Fruit fly (Drosophila melanogaster) whole organism, pupa: ENCODE measurements around the gene SA2.
"Not testable (repeated sequence)": the region's sequence is repeated elsewhere in the genome, so short reads cannot be mapped to it uniquely, and the experiment has no call there.

Source experiments
- CG10348 ChIP-seq: fragments of 200-800 bp; sonication (Bioruptor generic); IDR thresholded peaks from 2 replicates; pipeline ENCODE4 v1.3.6; 2022; ENCODE audit warnings: missing biosample characterization, missing genetic modification characterization
- CG12605 ChIP-seq: fragments of 200-800 bp; sonication (Bioruptor generic); IDR thresholded peaks from 2 replicates; pipeline ENCODE4 v1.3.6; 2022; ENCODE audit warnings: missing biosample characterization, missing genetic modification characterization
- CG13204 ChIP-seq: fragments of 200-800 bp; sonication (Bioruptor generic); optimal IDR thresholded peaks from 2 replicates; lab custom pipeline; 2018; ENCODE audit warnings: missing biosample characterization, mild to moderate bottlenecking, missing genetic modification characterization, moderate library complexity
- CG14655 ChIP-seq: fragments of 200-800 bp; sonication (Bioruptor generic); optimal IDR thresholded peaks from 3 replicates; lab custom pipeline; 2017; ENCODE audit warnings: mild to moderate bottlenecking, missing biosample characterization, missing genetic modification reagents, missing genetic modification characterization
- CG15710 ChIP-seq: fragments of 200-800 bp; sonication (Bioruptor generic); optimal IDR thresholded peaks from 2 replicates; lab custom pipeline; 2018; ENCODE audit warnings: missing biosample characterization, mild to moderate bottlenecking, missing genetic modification characterization, moderate library complexity
- CG17806 ChIP-seq: fragments of 200-800 bp; sonication (Bioruptor generic); optimal IDR thresholded peaks from 2 replicates; lab custom pipeline; 2018; ENCODE audit warnings: missing biosample characterization, mild to moderate bottlenecking, missing genetic modification characterization, moderate library complexity
- CG32121 ChIP-seq: fragments of 200-800 bp; sonication (Bioruptor generic); IDR thresholded peaks from 2 replicates; pipeline ENCODE4 v1.3.6; 2022; ENCODE audit warnings: missing biosample characterization, missing genetic modification characterization
- CG34367 ChIP-seq: fragments of 200-800 bp; sonication (Bioruptor generic); optimal IDR thresholded peaks from 2 replicates; lab custom pipeline; 2018; ENCODE audit warnings: missing biosample characterization, mild to moderate bottlenecking, missing genetic modification characterization
- CG4496 ChIP-seq: fragments of 200-800 bp; sonication (Bioruptor generic); IDR thresholded peaks from 3 replicates; pipeline ENCODE4 v1.3.6; 2022; ENCODE audit warnings: missing biosample characterization, missing genetic modification characterization
- CG8159 ChIP-seq: fragments of 200-800 bp; sonication (Bioruptor generic); optimal IDR thresholded peaks from 3 replicates; lab custom pipeline; 2018; ENCODE audit warnings: missing biosample characterization, mild to moderate bottlenecking, missing genetic modification characterization, moderate library complexity
- CG8301 ChIP-seq: fragments of 200-800 bp; sonication (Bioruptor generic); optimal IDR thresholded peaks from 2 replicates; lab custom pipeline; 2018; ENCODE audit warnings: missing biosample characterization, mild to moderate bottlenecking, missing genetic modification characterization
- CG9948 ChIP-seq: fragments of 200-800 bp; sonication (Bioruptor generic); optimal IDR thresholded peaks from 2 replicates; lab custom pipeline; 2018; ENCODE audit warnings: missing biosample characterization, mild to moderate bottlenecking, missing genetic modification characterization, moderate library complexity
- D1 ChIP-seq: fragments of 200-800 bp; sonication (Bioruptor generic); optimal IDR thresholded peaks from 2 replicates; lab custom pipeline; 2018; ENCODE audit warnings: missing biosample characterization, mild to moderate bottlenecking, missing genetic modification characterization, moderate library complexity
- EcR ChIP-seq: fragments of 200-800 bp; sonication (Bioruptor generic); optimal IDR thresholded peaks from 3 replicates; lab custom pipeline; 2019; ENCODE audit warnings: missing biosample characterization, missing genetic modification characterization, mild to moderate bottlenecking, moderate library complexity, missing genetic modification reagents
- Ets98B ChIP-seq: fragments of 200-800 bp; sonication (Bioruptor generic); IDR thresholded peaks from 2 replicates; pipeline ENCODE4 v1.3.6; 2022; ENCODE audit warnings: missing biosample characterization, missing genetic modification characterization
- Pif1A ChIP-seq: fragments of 200-800 bp; sonication (Bioruptor generic); optimal IDR thresholded peaks from 3 replicates; lab custom pipeline; 2016; ENCODE audit warnings: missing biosample characterization, missing genetic modification characterization
- Pif1B ChIP-seq: fragments of 200-800 bp; sonication (Bioruptor generic); optimal IDR thresholded peaks from 3 replicates; lab custom pipeline; 2016; ENCODE audit warnings: missing biosample characterization, missing genetic modification characterization
- Snoo ChIP-seq: fragments of 200-800 bp; sonication (Bioruptor generic); optimal IDR thresholded peaks from 3 replicates; lab custom pipeline; 2017; ENCODE audit warnings: missing biosample characterization, mild to moderate bottlenecking, missing genetic modification characterization, inconsistent platforms
- fd96Ca ChIP-seq: fragments of 200-800 bp; sonication (Bioruptor generic); IDR thresholded peaks from 3 replicates; pipeline ENCODE4 v1.3.6; 2022; ENCODE audit warnings: missing biosample characterization, missing genetic modification characterization
- gl ChIP-seq: fragments of 200-800 bp; sonication (Bioruptor generic); optimal IDR thresholded peaks from 2 replicates; lab custom pipeline; 2018; ENCODE audit warnings: missing biosample characterization, mild to moderate bottlenecking, missing genetic modification characterization
- rn ChIP-seq: fragments of 200-800 bp; sonication (Bioruptor generic); IDR thresholded peaks from 2 replicates; pipeline ENCODE4 v1.3.6; 2022; ENCODE audit warnings: missing biosample characterization, missing genetic modification characterization

Gene SA2

DNA sequence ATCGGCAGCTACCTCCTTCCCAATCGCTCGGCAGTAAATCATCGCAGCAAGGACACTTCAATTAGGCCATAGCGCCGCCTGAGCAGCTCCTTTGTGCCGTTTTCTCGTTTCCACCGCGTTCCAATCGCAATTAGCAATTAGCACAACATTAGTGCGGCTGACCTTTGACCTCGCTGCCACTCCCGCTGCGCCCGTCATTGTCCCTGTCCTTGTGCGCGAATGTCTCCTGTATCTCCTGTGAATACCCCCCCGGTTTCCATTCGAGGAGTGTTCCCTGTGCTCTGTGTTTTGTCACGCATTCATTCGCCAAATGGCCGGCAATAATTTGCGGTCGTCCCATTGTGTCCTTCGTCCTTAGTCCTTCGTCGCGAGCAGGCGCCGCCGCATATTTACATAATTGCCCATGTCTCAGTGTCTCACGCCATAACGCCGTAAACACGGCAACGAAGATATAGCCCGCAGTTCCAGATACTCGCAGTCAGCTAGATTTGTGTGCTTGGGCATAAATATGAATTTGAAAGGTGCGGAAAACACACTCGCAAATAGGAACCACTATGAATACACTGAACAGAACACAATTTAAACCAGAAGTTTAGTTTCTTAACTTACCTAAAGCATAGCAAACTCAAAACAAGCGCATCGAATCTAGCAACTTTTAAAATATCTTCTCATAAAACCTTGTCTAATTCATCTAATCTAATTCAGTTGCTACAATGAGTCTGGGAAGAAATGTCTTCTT lies 27.1 kb downstream of the SA2 start, which contains the start of gene CG9168:
CG9168 (plus strand) TSS at position 689 of the 739 bp plus-strand sequence.
- TF ChIP-seq CG34367 (tag; lab: Kevin White, UChicago) (no peak), Pif1A (GFP tag; lab: Kevin White, UChicago) (no peak), D1 (tag; lab: Kevin White, UChicago) (no peak), Pif1B (GFP tag; lab: Kevin White, UChicago) (no peak), CG32121 (no peak), Snoo (tag; lab: Kevin White, UChicago) (no peak), CG15710 (tag; lab: Kevin White, UChicago) (no peak)

dm6 chr3L:1408093-1408492 lies 29.6 kb downstream of the SA2 start:
- peak; percentile 37 for TF ChIP-seq Pif1A (GFP tag; lab: Kevin White, UChicago)
- no peak for TF ChIP-seq Ets98B
- TF ChIP-seq CG8301 (tag; lab: Kevin White, UChicago): no peak
- peak; percentile 32; the same call in 1 of the 3 replicates for TF ChIP-seq CG4496 (GFP tag; lab: Robert Waterston, UW)
- TF ChIP-seq CG8159 (tag; lab: Kevin White, UChicago): peak; percentile 14
- peak; percentile 41 for TF ChIP-seq CG17806 (tag; lab: Kevin White, UChicago)
- TF ChIP-seq CG14655 (GFP tag; lab: Kevin White, UChicago): peak; percentile 50
- no peak for TF ChIP-seq fd96Ca
- TF ChIP-seq Pif1B (GFP tag; lab: Kevin White, UChicago): peak; percentile 47
- TF ChIP-seq Snoo (tag; lab: Kevin White, UChicago): peak; percentile 34

DNA sequence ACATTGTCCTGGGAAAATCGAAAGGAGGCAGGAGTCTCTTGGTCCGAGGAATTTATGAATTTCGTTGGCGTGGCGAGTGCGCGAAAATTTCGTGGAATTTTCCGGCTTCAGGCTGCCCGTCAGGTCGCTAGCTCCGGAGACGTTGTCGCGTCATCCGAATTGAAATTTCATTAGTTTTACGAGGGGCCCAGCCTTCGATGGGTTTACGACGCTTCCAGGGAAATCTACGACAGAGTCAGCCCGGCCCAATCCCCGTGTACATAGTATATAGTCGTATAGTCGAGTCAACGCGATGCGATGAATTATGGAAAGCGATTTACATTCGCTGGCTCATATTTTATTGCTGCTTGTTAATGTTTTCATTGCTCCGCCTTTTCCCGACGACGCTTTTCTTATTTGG lies 33.1 kb downstream of the SA2 start:
- TF ChIP-seq Pif1A (GFP tag; lab: Kevin White, UChicago) (no peak), CG8159 (tag; lab: Kevin White, UChicago) (no peak), CG12605 (GFP tag; lab: Robert Waterston, UW) (no peak), CG15710 (tag; lab: Kevin White, UChicago) (no peak)

DNA sequence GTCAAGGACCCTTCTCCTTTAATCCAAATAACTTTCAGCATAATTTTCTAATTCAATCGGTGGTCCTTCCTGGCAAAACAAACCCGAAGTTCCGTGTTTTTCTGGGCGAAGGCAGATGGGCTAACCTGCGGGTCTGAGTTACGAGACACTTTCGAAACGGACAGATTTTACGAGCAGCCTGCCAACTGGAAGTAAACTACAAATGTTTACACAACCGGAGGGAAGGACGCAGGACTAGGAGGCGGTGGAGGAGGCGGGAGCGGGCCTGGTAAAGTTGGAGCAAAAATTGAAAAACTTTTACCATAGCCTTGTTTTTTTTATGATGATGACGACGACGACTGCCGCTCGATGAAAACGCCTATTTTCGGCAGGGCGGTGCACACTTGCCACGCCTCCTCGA lies 35.5 kb downstream of the SA2 start:
- TF ChIP-seq CG12605 (GFP tag; lab: Robert Waterston, UW) (no peak), CG8301 (tag; lab: Kevin White, UChicago) (no peak), EcR (GFP tag; lab: Kevin White, UChicago) (no peak), Snoo (tag; lab: Kevin White, UChicago) (no peak), CG4496 (GFP tag; lab: Robert Waterston, UW) (no peak), Pif1B (GFP tag; lab: Kevin White, UChicago) (no peak), D1 (tag; lab: Kevin White, UChicago) (no peak), CG10348 (no peak), rn (no peak), CG15710 (tag; lab: Kevin White, UChicago) (no peak), gl (tag; lab: Kevin White, UChicago) (no peak), CG13204 (no peak), CG14655 (GFP tag; lab: Kevin White, UChicago) (no peak), fd96Ca (no peak), CG8159 (tag; lab: Kevin White, UChicago) (no peak), Pif1A (GFP tag; lab: Kevin White, UChicago) (no peak), CG34367 (tag; lab: Kevin White, UChicago) (no peak), CG32121 (no peak)

DNA sequence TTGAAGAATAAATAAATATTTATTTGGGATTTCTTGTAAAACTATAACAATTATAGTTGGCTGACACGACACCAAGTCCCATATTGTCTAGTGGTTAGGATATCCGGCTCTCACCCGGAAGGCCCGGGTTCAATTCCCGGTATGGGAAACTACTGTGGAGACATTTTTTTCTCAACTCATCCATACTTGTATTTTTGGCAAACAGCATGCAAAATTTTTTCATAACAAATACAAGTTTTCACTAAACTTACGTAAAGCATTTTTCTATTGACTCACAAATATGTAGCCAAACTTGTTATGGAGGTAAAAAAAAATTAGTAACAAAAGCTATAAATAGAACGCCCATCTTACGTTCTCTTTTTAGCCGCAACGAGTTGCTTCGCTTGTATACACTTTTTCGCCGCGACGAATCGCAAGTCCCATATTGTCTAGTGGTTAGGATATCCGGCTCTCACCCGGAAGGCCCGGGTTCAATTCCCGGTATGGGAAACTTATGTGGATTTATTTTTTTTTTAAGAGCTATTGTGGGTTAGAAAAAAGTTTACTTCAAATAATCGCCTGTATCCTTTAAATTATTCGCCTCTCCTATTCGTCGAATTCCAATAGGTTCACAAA lies 36.2 kb downstream of the SA2 start:
- TF ChIP-seq CG14655 (GFP tag; lab: Kevin White, UChicago): no peak
- no peak for TF ChIP-seq CG15710 (tag; lab: Kevin White, UChicago)

DNA sequence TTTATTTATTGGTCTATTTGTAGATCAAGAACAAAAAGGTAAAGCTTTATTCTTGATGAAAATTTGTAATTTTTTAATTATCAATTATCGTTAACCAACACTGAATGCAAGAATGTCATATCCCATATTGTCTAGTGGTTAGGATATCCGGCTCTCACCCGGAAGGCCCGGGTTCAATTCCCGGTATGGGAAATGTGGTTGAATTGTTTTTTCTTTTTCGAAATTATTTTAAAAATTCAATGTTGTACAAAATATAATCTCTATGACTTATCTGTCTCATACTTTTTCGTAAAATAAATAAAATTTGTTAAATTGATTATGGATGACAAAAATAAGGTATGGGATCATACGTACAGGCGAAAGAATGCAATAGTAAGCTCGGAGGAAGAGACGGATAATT lies 39.4 kb downstream of the SA2 start, which contains the start of gene CG32320:
CG32320 (plus strand) TSS at position 301 of the 400 bp plus-strand sequence.
- TF ChIP-seq CG13204; EcR (GFP tag; lab: Kevin White, UChicago); CG34367 (tag; lab: Kevin White, UChicago): not testable (repeated sequence)

DNA sequence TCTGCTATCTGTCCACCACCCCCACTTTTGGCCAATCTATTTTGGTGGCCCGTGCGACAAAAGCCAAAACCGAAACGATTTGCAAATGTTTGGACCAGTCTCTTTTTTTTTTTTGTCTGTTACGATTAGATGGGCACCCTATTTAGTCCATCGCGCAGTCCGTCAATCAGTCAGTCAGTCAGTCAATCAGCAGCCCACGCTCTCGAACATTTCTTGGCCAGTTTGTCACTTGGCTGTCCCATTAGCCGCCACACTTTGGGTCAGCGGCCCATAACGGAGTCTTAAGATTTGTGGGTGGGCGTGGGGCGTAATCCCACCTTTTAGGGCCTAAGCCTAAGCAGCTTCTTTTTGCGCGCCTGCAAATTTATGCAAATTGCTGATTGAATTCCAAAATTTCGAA lies 43.2 kb downstream of the SA2 start:
- no peak for TF ChIP-seq CG4496 (GFP tag; lab: Robert Waterston, UW)
- no peak for TF ChIP-seq CG9948 (tag; lab: Kevin White, UChicago)
- no peak for TF ChIP-seq CG17806 (tag; lab: Kevin White, UChicago)
- TF ChIP-seq gl (tag; lab: Kevin White, UChicago): no peak
- TF ChIP-seq CG32121: no peak
- no peak for TF ChIP-seq CG8301 (tag; lab: Kevin White, UChicago)
- TF ChIP-seq EcR (GFP tag; lab: Kevin White, UChicago): no peak
